7 fruit fly cellular contexts compared by ENCODE assay signal in the genomic region with DNA sequence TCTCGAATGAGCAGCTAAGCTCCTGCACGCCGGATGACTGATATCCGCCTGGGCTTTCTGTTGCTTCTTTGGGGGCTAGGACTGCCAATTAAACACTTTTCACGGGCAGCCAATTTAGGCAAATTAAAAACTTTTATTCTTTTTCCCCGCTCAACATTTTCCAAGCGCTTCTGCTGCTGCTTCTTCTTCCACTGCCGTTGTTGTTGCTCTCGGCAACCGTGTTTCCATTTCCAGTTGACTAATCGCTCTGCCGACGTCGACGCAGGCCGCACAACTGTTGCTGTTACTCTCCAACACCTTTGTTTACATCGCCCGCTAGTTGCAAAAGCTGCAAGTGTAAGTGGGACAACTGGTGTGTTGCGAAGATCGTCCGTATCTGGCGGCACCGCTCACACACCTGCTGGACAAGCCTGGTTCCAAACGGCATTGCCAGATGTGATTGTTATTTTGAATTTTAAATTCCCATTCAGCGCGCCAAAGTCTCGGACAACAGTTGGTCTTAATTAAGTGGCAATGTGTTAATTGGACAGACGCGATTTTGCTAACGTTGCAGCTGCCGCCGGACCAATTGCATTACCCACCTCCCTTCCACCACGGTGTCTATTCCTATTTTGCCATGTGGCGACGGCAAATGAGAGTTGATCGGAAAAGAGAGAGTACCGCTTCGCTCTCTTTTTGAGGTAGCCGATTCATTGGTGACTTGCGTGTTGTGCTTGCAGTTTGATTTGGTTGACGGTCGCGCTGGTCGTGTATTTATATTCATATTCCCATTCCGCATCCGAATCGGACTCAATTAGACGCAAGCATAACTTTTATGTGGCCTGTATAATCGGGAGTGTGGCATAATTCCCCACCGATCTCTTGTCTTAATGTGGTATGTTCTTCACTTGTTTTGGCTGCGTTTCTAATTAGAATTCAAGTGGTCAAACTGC.
A peak's percentile ranks its signal among the peaks of the same experiment; 100 is the strongest.
TF ChIP-seq lines count a peak whose summit lies in the region.

A gene (minus strand): TSS at position 199 of the 932 bp plus-strand sequence.

- peak; percentile 33 to 61 for TF ChIP-seq CTCF in S2 (optimal IDR thresholded peaks at IDR 0.05; lab: Kevin White, UChicago)
- TF ChIP-seq CTCF in whole organism, embryonic (GFP tag; optimal IDR thresholded peaks at IDR 0.05; lab: Kevin White, UChicago): no peak

TF ChIP-seq in whole organism, 6 proteins besides CTCF, POLR2A, EP300 and RAD21:
- TF ChIP-seq Dll (optimal IDR thresholded peaks at IDR 0.05; lab: Kevin White, UChicago) (no peak), CG8478 (optimal IDR thresholded peaks at IDR 0.05; lab: Kevin White, UChicago) (peak; percentile 97)

TF ChIP-seq in whole organism, adult, 20 proteins besides CTCF, POLR2A, EP300 and RAD21 (continues in another document):
- TF ChIP-seq CG1620 (GFP tag; optimal IDR thresholded peaks at IDR 0.05; lab: Kevin White, UChicago): no peak
- no peak for TF ChIP-seq Crg-1 (GFP tag; optimal IDR thresholded peaks at IDR 0.05; lab: Kevin White, UChicago)
- peak; percentile 77 for TF ChIP-seq cic (GFP tag; optimal IDR thresholded peaks at IDR 0.05; lab: Kevin White, UChicago)
- TF ChIP-seq cnc (optimal IDR thresholded peaks at IDR 0.05; lab: Kevin White, UChicago): peak; percentile 55 to 76
- TF ChIP-seq CG12768 (GFP tag; optimal IDR thresholded peaks at IDR 0.05; lab: Kevin White, UChicago): peak; percentile 33
- peak; percentile 19 for TF ChIP-seq CG14711 (tag; optimal IDR thresholded peaks at IDR 0.05; lab: Kevin White, UChicago)
- TF ChIP-seq Hr96 (GFP tag; optimal IDR thresholded peaks at IDR 0.05; lab: Kevin White, UChicago): no peak
- TF ChIP-seq Mnt (GFP tag; optimal IDR thresholded peaks at IDR 0.05; lab: Kevin White, UChicago): peak; percentile 82
- TF ChIP-seq pad (GFP tag; optimal IDR thresholded peaks at IDR 0.05; lab: Kevin White, UChicago): peak; percentile 68
- no peak for TF ChIP-seq CG11617 (GFP tag; optimal IDR thresholded peaks at IDR 0.05; lab: Kevin White, UChicago)
- peak; percentile 96 for TF ChIP-seq kay (GFP tag; lab: Kevin White, UChicago; ENCODE audit: borderline replicate concordance)
- no peak for TF ChIP-seq Clk (GFP tag; optimal IDR thresholded peaks at IDR 0.05; lab: Kevin White, UChicago)
- peak; percentile 63 for TF ChIP-seq bab1 (GFP tag; optimal IDR thresholded peaks at IDR 0.05; lab: Kevin White, UChicago)
- peak; percentile 89 for TF ChIP-seq tj (GFP tag; optimal IDR thresholded peaks at IDR 0.05; lab: Kevin White, UChicago)
- TF ChIP-seq CG7101 (tag; optimal IDR thresholded peaks at IDR 0.05; lab: Kevin White, UChicago): peak; percentile 30

TF ChIP-seq in whole organism, embryonic, 481 proteins besides CTCF, POLR2A, EP300 and RAD21 (continues in another document):
- TF ChIP-seq row (GFP tag; IDR thresholded peaks at IDR 0.05; lab: Robert Waterston, UW): no peak; the same call in 2 of the 3 replicates
- TF ChIP-seq gem (tag; optimal IDR thresholded peaks at IDR 0.05; lab: Kevin White, UChicago): no peak
- TF ChIP-seq az2 (GFP tag; optimal IDR thresholded peaks at IDR 0.05; lab: Kevin White, UChicago): no peak
- TF ChIP-seq CG14710 (tag; optimal IDR thresholded peaks at IDR 0.05; lab: Kevin White, UChicago): no peak
- no peak for TF ChIP-seq tin (GFP tag; optimal IDR thresholded peaks at IDR 0.05; lab: Kevin White, UChicago)
- no peak for TF ChIP-seq Eip74EF (GFP tag; optimal IDR thresholded peaks at IDR 0.05; lab: Kevin White, UChicago)
- no peak for TF ChIP-seq ems (GFP tag; optimal IDR thresholded peaks at IDR 0.05; lab: Kevin White, UChicago)
- no peak for TF ChIP-seq ara (GFP tag; IDR thresholded peaks at IDR 0.05; lab: Robert Waterston, UW)
- TF ChIP-seq crp (GFP tag; optimal IDR thresholded peaks at IDR 0.05; lab: Kevin White, UChicago): peak in 1 of 2 experiments; percentile 24
- no peak for TF ChIP-seq Blimp-1 (GFP tag; optimal IDR thresholded peaks at IDR 0.05; lab: Kevin White, UChicago)
- peak; percentile 2 for TF ChIP-seq ftz-f1 (GFP tag; optimal IDR thresholded peaks at IDR 0.05; lab: Kevin White, UChicago)
- TF ChIP-seq tx (GFP tag; optimal IDR thresholded peaks at IDR 0.05; lab: Kevin White, UChicago): no peak
- no peak for TF ChIP-seq CG12236 (GFP tag; optimal IDR thresholded peaks at IDR 0.05; lab: Kevin White, UChicago)
- TF ChIP-seq CG4707 (GFP tag; optimal IDR thresholded peaks at IDR 0.05; lab: Kevin White, UChicago): no peak
- TF ChIP-seq twi (tag; optimal IDR thresholded peaks at IDR 0.05; lab: Kevin White, UChicago): peak; percentile 31
- TF ChIP-seq CG13424 (tag; optimal IDR thresholded peaks at IDR 0.05; lab: Kevin White, UChicago): peak; percentile 2

TF ChIP-seq in whole organism, prepupa, 60 proteins besides CTCF, POLR2A, EP300 and RAD21 (continues in another document):
- TF ChIP-seq acj6 (GFP tag; optimal IDR thresholded peaks at IDR 0.05; lab: Kevin White, UChicago) (no peak), topi (GFP tag; optimal IDR thresholded peaks at IDR 0.05; lab: Kevin White, UChicago) (no peak), Hr4 (GFP tag; optimal IDR thresholded peaks at IDR 0.05; lab: Kevin White, UChicago) (no peak), CG16779 (tag; optimal IDR thresholded peaks at IDR 0.05; lab: Kevin White, UChicago) (no peak), CG15336 (GFP tag; IDR thresholded peaks at IDR 0.05; lab: Robert Waterston, UW) (no peak), svp (GFP tag; lab: Kevin White, UChicago) (no peak), Eip75B (GFP tag; optimal IDR thresholded peaks at IDR 0.05; lab: Kevin White, UChicago) (no peak), Blimp-1 (GFP tag; optimal IDR thresholded peaks at IDR 0.05; lab: Kevin White, UChicago) (no peak), CG6808 (GFP tag; optimal IDR thresholded peaks at IDR 0.05; lab: Kevin White, UChicago) (no peak), cyc (GFP tag; optimal IDR thresholded peaks at IDR 0.05; lab: Kevin White, UChicago) (no peak), Sox15 (GFP tag; optimal IDR thresholded peaks at IDR 0.05; lab: Kevin White, UChicago) (no peak), ss (GFP tag; optimal IDR thresholded peaks at IDR 0.05; lab: Kevin White, UChicago) (no peak), CG11762 (GFP tag; optimal IDR thresholded peaks at IDR 0.05; lab: Kevin White, UChicago; ENCODE audit: insufficient read depth) (no peak), CG6276 (GFP tag; optimal IDR thresholded peaks at IDR 0.05; lab: Kevin White, UChicago) (no peak), CG6854 (GFP tag; optimal IDR thresholded peaks at IDR 0.05; lab: Kevin White, UChicago) (no peak), salr (GFP tag; optimal IDR thresholded peaks at IDR 0.05; lab: Kevin White, UChicago) (no peak), net (GFP tag; optimal IDR thresholded peaks at IDR 0.05; lab: Kevin White, UChicago) (peak; percentile 24)

TF ChIP-seq in whole organism, pupa, 21 proteins besides CTCF, POLR2A, EP300 and RAD21:
- no peak for TF ChIP-seq CG32121 (GFP tag; IDR thresholded peaks at IDR 0.05; lab: Robert Waterston, UW)
- no peak for TF ChIP-seq Pif1A (GFP tag; optimal IDR thresholded peaks at IDR 0.05; lab: Kevin White, UChicago)
- TF ChIP-seq gl (tag; optimal IDR thresholded peaks at IDR 0.05; lab: Kevin White, UChicago): no peak
- TF ChIP-seq CG10348 (GFP tag; IDR thresholded peaks at IDR 0.05; lab: Robert Waterston, UW): no peak
- TF ChIP-seq Snoo (tag; optimal IDR thresholded peaks at IDR 0.05; lab: Kevin White, UChicago): peak; percentile 17
- peak; percentile 46 for TF ChIP-seq EcR (GFP tag; optimal IDR thresholded peaks at IDR 0.05; lab: Kevin White, UChicago)

TF ChIP-seq in whole organism, wandering third instar larva, 38 proteins besides CTCF, POLR2A, EP300 and RAD21:
- TF ChIP-seq Jra (GFP tag; optimal IDR thresholded peaks at IDR 0.05; lab: Kevin White, UChicago): peak; percentile 56
- peak; percentile 51 for TF ChIP-seq Hr83 (GFP tag; optimal IDR thresholded peaks at IDR 0.05; lab: Kevin White, UChicago; ENCODE audit: poor library complexity, severe bottlenecking)
- no peak for TF ChIP-seq Hnf4 (GFP tag; optimal IDR thresholded peaks at IDR 0.05; lab: Kevin White, UChicago)
- TF ChIP-seq br (GFP tag; optimal IDR thresholded peaks at IDR 0.05; lab: Kevin White, UChicago): peak; percentile 27
- peak; percentile 3 for TF ChIP-seq OdsH (GFP tag; optimal IDR thresholded peaks at IDR 0.05; lab: Kevin White, UChicago)
- no peak for TF ChIP-seq dsf (GFP tag; optimal IDR thresholded peaks at IDR 0.05; lab: Kevin White, UChicago; ENCODE audit: borderline replicate concordance)
- TF ChIP-seq CG32264 (GFP tag; optimal IDR thresholded peaks at IDR 0.05; lab: Kevin White, UChicago): no peak
- TF ChIP-seq sage (GFP tag; optimal IDR thresholded peaks at IDR 0.05; lab: Kevin White, UChicago): no peak
- TF ChIP-seq Rel (GFP tag; optimal IDR thresholded peaks at IDR 0.05; lab: Kevin White, UChicago): no peak
- TF ChIP-seq Rel (tag; optimal IDR thresholded peaks at IDR 0.05; lab: Kevin White, UChicago): peak; percentile 40
- peak; percentile 8 for TF ChIP-seq Vsx2 (GFP tag; optimal IDR thresholded peaks at IDR 0.05; lab: Kevin White, UChicago; ENCODE audit: partially characterized antibody)
- TF ChIP-seq CrebA (GFP tag; optimal IDR thresholded peaks at IDR 0.05; lab: Kevin White, UChicago; ENCODE audit: borderline replicate concordance): peak; percentile 74
- no peak for TF ChIP-seq woc (GFP tag; optimal IDR thresholded peaks at IDR 0.05; lab: Kevin White, UChicago)
- TF ChIP-seq h (GFP tag; optimal IDR thresholded peaks at IDR 0.05; lab: Kevin White, UChicago): peak; percentile 37
- TF ChIP-seq Dif (GFP tag; optimal IDR thresholded peaks at IDR 0.05; lab: Kevin White, UChicago; ENCODE audit: partially characterized antibody): peak; percentile 79
- TF ChIP-seq jim (GFP tag; optimal IDR thresholded peaks at IDR 0.05; lab: Kevin White, UChicago): no peak
- TF ChIP-seq dl (GFP tag; optimal IDR thresholded peaks at IDR 0.05; lab: Kevin White, UChicago; ENCODE audit: insufficient read depth in 1 of 2, partially characterized antibody in 2 of 2): peak in 1 of 2 experiments; percentile 48
- TF ChIP-seq N (GFP tag; optimal IDR thresholded peaks at IDR 0.05; lab: Kevin White, UChicago): no peak
- TF ChIP-seq Mio (GFP tag; optimal IDR thresholded peaks at IDR 0.05; lab: Kevin White, UChicago): no peak
